Fruit fly (Drosophila melanogaster): Measurements from ENCODE around the gene Gss1.
A peak's percentile ranks its signal among the peaks of the same experiment; 100 is the strongest.
"Not testable (repeated sequence)": the region's sequence is repeated elsewhere in the genome, so short reads cannot be mapped to it uniquely, and the experiment has no call there.

Gene Gss1

DNA sequence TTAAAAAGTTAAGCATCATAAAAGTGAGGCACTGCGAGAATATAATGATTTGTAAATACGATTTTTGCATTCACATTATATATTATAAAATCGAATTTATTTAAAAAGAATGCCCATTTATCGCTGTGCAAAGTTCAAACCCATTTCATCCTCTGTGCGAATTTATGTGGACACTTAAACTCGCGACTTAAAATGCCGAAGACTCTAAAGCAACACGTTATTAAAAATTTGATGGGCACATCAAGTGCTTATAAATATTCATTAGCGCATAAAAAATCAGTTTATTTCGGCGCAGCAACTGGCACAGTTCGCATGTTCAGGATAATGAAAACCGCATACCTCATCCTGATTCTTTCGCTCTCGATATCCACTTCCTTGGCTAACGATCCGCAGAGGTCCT is 1.5 kb upstream of the Gss1 start, which contains the start of gene CG6788:
CG6788 (plus strand) TSS at position 301 of the 400 bp plus-strand sequence.
- no peak for TF ChIP-seq CG17806 (tag; optimal IDR thresholded peaks at IDR 0.05)
- TF ChIP-seq Pif1B (GFP tag; optimal IDR thresholded peaks at IDR 0.05), result no peak
- TF ChIP-seq Snoo (tag; optimal IDR thresholded peaks at IDR 0.05), result no peak
- no peak for TF ChIP-seq CG8301 (tag; optimal IDR thresholded peaks at IDR 0.05)
- no peak for TF ChIP-seq CG34367 (tag; optimal IDR thresholded peaks at IDR 0.05)
- no peak for TF ChIP-seq EcR (GFP tag; optimal IDR thresholded peaks at IDR 0.05)
- no peak for TF ChIP-seq fd96Ca (GFP tag; IDR thresholded peaks at IDR 0.05)
- TF ChIP-seq CG32121 (GFP tag; IDR thresholded peaks at IDR 0.05), result no peak

DNA sequence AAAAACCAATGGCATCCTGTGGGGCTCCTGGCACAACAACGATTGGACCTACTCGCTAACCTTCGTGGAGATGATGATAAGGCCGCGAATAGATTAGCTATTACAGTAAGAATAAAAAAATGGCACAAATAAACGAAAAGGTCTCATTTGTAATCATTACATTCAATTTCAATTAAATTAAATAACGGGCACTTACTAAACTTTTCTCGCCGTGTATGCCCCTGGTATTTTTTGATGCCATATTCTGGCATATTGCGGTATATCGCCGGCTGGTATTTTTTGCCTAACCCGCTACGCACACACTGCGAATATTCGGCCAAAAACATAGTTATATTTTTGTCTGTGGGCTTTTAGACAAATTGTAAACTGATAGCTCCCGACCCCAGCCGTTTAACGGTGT is 10.1 kb downstream of the Gss1 start, which contains the start of gene Gss2:
Gss2 (plus strand) TSS at position 301 of the 400 bp plus-strand sequence.
- not testable (repeated sequence) for TF ChIP-seq CG8159 (tag; optimal IDR thresholded peaks at IDR 0.05); fd96Ca (GFP tag; IDR thresholded peaks at IDR 0.05); D1 (tag; optimal IDR thresholded peaks at IDR 0.05)

DNA sequence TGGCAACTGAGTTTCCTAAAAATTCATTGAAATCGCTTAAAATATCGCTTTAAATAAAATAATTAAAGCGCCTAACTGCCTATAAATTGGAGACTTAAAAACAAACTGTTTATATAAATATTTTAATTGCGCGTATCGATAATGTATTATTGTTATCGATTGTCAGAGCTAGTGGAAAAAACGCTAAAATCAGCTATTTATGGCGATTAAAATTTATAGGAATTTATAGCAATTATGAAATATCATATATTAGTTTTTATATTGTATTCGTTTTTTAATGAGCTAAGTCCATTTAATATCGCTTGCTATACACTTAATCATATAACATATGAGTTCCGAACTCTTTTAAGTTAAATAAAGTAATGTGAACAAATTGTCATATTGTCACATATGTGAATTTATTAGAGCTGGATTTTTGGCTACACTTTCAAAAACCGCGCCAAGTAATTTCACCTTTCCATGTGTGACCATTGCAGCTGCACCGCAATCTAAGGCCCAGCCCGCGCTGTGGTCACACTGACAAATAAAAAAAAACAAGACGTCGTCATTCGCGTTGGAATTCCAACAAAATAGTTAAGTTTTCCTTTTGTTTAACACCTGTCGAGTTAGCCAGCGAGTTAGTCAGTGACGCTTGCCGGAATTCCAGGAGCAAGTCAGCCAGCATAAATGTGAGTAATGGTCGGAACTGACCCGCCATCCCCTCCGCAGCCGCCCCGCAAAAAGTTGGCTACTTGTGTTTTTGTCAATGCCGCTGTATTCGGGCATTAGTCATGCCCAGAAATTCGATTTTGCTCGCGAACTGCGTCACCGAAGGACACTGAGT is 18.0 kb downstream of the Gss1 start, which contains the start of the genes CG7772 and Vps4:
CG7772 (minus strand) TSS at position 78 of the 823 bp plus-strand sequence.
Vps4 (plus strand) TSS at position 509 of the 823 bp plus-strand sequence.
- TF ChIP-seq CG8159 (tag; optimal IDR thresholded peaks at IDR 0.05) (no peak), CG17806 (tag; optimal IDR thresholded peaks at IDR 0.05) (no peak), CG8301 (tag; optimal IDR thresholded peaks at IDR 0.05) (no peak), CG14655 (GFP tag; optimal IDR thresholded peaks at IDR 0.05) (no peak), CG12605 (GFP tag; IDR thresholded peaks at IDR 0.05) (no peak), Pif1A (GFP tag; optimal IDR thresholded peaks at IDR 0.05) (no peak), CG15710 (tag; optimal IDR thresholded peaks at IDR 0.05) (no peak), EcR (GFP tag; optimal IDR thresholded peaks at IDR 0.05) (no peak), rn (GFP tag; IDR thresholded peaks at IDR 0.05) (no peak), CG10348 (GFP tag; IDR thresholded peaks at IDR 0.05) (no peak), CG4496 (GFP tag; IDR thresholded peaks at IDR 0.05) (no peak), CG32121 (GFP tag; IDR thresholded peaks at IDR 0.05) (no peak), D1 (tag; optimal IDR thresholded peaks at IDR 0.05) (no peak), Snoo (tag; optimal IDR thresholded peaks at IDR 0.05) (no peak), Ets98B (GFP tag; IDR thresholded peaks at IDR 0.05) (no peak), fd96Ca (GFP tag; IDR thresholded peaks at IDR 0.05) (no peak), gl (tag; optimal IDR thresholded peaks at IDR 0.05) (no peak), CG13204 (GFP tag; optimal IDR thresholded peaks at IDR 0.05) (no peak)

DNA sequence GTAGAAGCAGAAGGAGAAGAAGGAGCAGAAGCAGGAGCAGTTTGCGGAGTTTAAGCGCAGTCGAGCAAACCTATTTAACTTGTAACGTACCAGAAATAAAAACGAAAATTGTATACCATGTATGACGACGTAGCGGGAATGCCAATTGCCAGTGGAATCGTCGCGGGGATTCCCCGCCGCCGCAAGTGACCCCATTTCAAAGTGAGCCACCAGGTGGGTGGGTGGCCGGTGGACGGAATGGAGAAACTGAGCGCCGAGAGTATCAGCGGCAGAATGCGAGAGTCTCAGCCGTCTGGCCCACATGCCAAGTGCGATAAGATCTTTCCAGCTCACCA is 21.2 kb downstream of the Gss1 start:
- TF ChIP-seq CG4496 (GFP tag; IDR thresholded peaks at IDR 0.05), result 0 out of 3 replicates have a peak, but pooled peaks have one; percentile 27
- TF ChIP-seq CG17806 (tag; optimal IDR thresholded peaks at IDR 0.05), result no peak

DNA sequence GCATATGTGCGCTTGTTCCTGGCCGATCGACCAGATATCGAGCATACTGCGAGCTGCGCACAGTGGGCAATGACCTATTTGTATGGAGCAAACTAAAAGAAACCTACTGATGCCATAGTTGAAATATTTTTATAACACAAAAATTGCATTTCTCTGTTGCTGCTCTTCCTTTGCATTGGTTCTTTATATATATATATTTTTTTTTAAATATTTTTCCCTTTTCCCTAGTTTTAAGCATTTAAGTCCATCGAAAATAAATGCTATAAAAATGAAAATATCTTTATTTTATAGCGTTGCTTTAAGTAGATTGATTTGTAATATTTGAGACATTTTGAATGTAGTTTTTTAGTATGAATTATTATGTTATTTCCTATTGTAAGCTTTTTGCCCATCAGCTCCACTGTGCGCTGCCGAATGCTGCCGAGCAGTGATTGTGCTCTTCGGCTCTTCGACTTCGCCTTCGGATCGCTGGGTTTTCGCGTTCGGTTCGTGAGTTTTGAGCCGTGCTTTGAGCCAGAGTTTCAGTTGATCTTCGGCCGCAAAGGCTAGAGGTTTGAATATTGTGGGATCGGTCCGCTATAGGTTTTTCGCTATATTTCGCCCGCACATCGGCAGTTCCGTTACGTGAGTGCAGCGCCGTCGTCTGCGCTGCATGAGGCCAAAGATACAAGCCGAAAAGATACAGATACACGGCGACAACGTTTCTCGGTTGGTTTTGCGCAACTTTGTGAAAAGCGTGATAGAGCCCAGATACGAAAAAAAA is 21.8 kb downstream of the Gss1 start, which contains the start of gene CG6847:
CG6847 (plus strand) TSS at position 522 of the 763 bp plus-strand sequence.
- TF ChIP-seq Snoo (tag; optimal IDR thresholded peaks at IDR 0.05) (peak; percentile 58), CG12605 (GFP tag; IDR thresholded peaks at IDR 0.05) (peak; percentile 43; the same call in 1 of the 2 replicates), CG17806 (tag; optimal IDR thresholded peaks at IDR 0.05) (peak; percentile 50), Pif1B (GFP tag; optimal IDR thresholded peaks at IDR 0.05) (peak; percentile 69), fd96Ca (GFP tag; IDR thresholded peaks at IDR 0.05) (peak; percentile 75; the same call in 2 of the 3 replicates), rn (GFP tag; IDR thresholded peaks at IDR 0.05) (peak; percentile 34; the same call in 1 of the 2 replicates), gl (tag; optimal IDR thresholded peaks at IDR 0.05) (no peak), Ets98B (GFP tag; IDR thresholded peaks at IDR 0.05) (peak; percentile 64), CG15710 (tag; optimal IDR thresholded peaks at IDR 0.05) (peak; percentile 71), Pif1A (GFP tag; optimal IDR thresholded peaks at IDR 0.05) (peak; percentile 57), CG8301 (tag; optimal IDR thresholded peaks at IDR 0.05) (peak; percentile 41), CG34367 (tag; optimal IDR thresholded peaks at IDR 0.05) (peak; percentile 64), CG14655 (GFP tag; optimal IDR thresholded peaks at IDR 0.05) (peak; percentile 44), CG9948 (tag; optimal IDR thresholded peaks at IDR 0.05) (peak; percentile 83), CG8159 (tag; optimal IDR thresholded peaks at IDR 0.05) (peak; percentile 64), CG32121 (GFP tag; IDR thresholded peaks at IDR 0.05) (peak; percentile 48), EcR (GFP tag; optimal IDR thresholded peaks at IDR 0.05) (no peak), CG4496 (GFP tag; IDR thresholded peaks at IDR 0.05) (peak; percentile 49; the same call in 2 of the 3 replicates), CG10348 (GFP tag; IDR thresholded peaks at IDR 0.05) (no peak), CG13204 (GFP tag; optimal IDR thresholded peaks at IDR 0.05) (peak; percentile 34), D1 (tag; optimal IDR thresholded peaks at IDR 0.05) (no peak)

DNA sequence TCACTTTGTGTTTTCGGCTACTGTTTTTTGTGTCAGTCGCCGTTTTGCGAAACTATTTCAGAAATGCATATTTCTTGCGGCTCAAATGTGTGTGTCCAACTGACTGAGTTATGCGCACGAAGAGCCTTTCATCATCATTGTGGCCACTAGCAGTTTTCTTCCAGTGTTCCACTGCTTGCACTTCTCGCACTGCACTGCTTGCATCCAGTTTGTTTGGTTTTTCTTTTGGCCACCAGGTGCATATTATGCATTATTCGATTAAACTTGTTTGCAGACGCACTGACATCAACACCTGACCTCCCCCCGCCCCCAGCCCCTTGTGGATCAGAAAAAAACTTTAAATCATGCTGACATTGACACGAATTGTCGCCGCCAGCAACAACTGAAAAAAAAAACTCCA is 23.2 kb downstream of the Gss1 start:
- TF ChIP-seq Ets98B (GFP tag; IDR thresholded peaks at IDR 0.05) (no peak), CG4496 (GFP tag; IDR thresholded peaks at IDR 0.05) (peak; percentile 42; the same call in 1 of the 3 replicates)

Data from whole organism, pupa.